Fruit fly (Drosophila melanogaster): ENCODE results near the gene orb2.

The orb2 gene

dm6 chr3L:8974478-8975477, 20.5 kb upstream of the orb2 start, which contains the start of the genes pix and Srp68 (continued):
- TF ChIP-seq crp (GFP tag; optimal IDR thresholded peaks at IDR 0.05) (peak in 1 of 2 experiments; percentile 36), CG13424 (tag; optimal IDR thresholded peaks at IDR 0.05) (peak; percentile 75), trem (tag; optimal IDR thresholded peaks at IDR 0.05) (peak; percentile 85), Lhr (GFP tag; optimal IDR thresholded peaks at IDR 0.05) (peak; percentile 43), CG7357 (GFP tag; IDR thresholded peaks at IDR 0.05) (no peak), trh (GFP tag; optimal IDR thresholded peaks at IDR 0.05) (no peak), CG34224 (GFP tag; IDR thresholded peaks at IDR 0.05; ENCODE audit: partially characterized antibody) (peak; percentile 80), Max (GFP tag; optimal IDR thresholded peaks at IDR 0.05) (peak; percentile 70), sob (GFP tag; IDR thresholded peaks at IDR 0.05) (peak; percentile 66), chif (GFP tag; optimal IDR thresholded peaks at IDR 0.05) (peak; percentile 13 to 47), MESR4 (GFP tag; optimal IDR thresholded peaks at IDR 0.05) (peak; percentile 93), Dp (GFP tag; optimal IDR thresholded peaks at IDR 0.05) (peak; percentile 23), CG1233 (GFP tag; optimal IDR thresholded peaks at IDR 0.05) (peak; percentile 65), CG18262 (tag; optimal IDR thresholded peaks at IDR 0.05) (peak; percentile 79), Mes4 (GFP tag; optimal IDR thresholded peaks at IDR 0.05) (peak; percentile 1), CG32532 (GFP tag; IDR thresholded peaks at IDR 0.05) (0 out of 2 replicates have a peak, but pooled peaks have one; percentile 29), Oaz (GFP tag; IDR thresholded peaks at IDR 0.05) (no peak), D19B (GFP tag; optimal IDR thresholded peaks at IDR 0.05) (no peak), fd96Cb (tag; optimal IDR thresholded peaks at IDR 0.05) (peak; percentile 47), CG10431 (GFP tag; optimal IDR thresholded peaks at IDR 0.05) (peak; percentile 43), CG10147 (GFP tag; optimal IDR thresholded peaks at IDR 0.05) (peak; percentile 63), dimm (GFP tag; IDR thresholded peaks at IDR 0.05) (no peak), CkIIα-i1 (GFP tag; IDR thresholded peaks at IDR 0.05) (no peak), Stat92E (GFP tag; optimal IDR thresholded peaks at IDR 0.05) (peak in 1 of 3 experiments; percentile 76), rib (GFP tag; IDR thresholded peaks at IDR 0.05) (no peak), CG42726 (GFP tag; IDR thresholded peaks at IDR 0.05; ENCODE audit: partially characterized antibody) (no peak), CG10366 (GFP tag; IDR thresholded peaks at IDR 0.05) (peak; percentile 37; the same call in 1 of the 2 replicates), CG8281 (tag; optimal IDR thresholded peaks at IDR 0.05) (no peak), ranshi (GFP tag; IDR thresholded peaks at IDR 0.05) (peak; percentile 38; the same call in 1 of the 2 replicates), lilli (GFP tag; optimal IDR thresholded peaks at IDR 0.05) (peak; percentile 75), btn (GFP tag; optimal IDR thresholded peaks at IDR 0.05) (no peak), sc (optimal IDR thresholded peaks at IDR 0.05) (no peak), sc (GFP tag; optimal IDR thresholded peaks at IDR 0.05) (no peak), CG3281 (GFP tag; optimal IDR thresholded peaks at IDR 0.05) (peak; percentile 46), CG9215 (GFP tag; IDR thresholded peaks at IDR 0.05) (peak; percentile 73; the same call in 1 of the 2 replicates), CG4854 (GFP tag; optimal IDR thresholded peaks at IDR 0.05) (peak; percentile 32), HmgZ (tag; optimal IDR thresholded peaks at IDR 0.05) (peak; percentile 43), Six4 (GFP tag; optimal IDR thresholded peaks at IDR 0.05) (peak; percentile 15), fu2 (GFP tag; optimal IDR thresholded peaks at IDR 0.05) (peak; percentile 36), CG6791 (GFP tag; IDR thresholded peaks at IDR 0.05; ENCODE audit: partially characterized antibody) (0 out of 3 replicates have a peak, but pooled peaks have one; percentile 33), CrebB (tag; optimal IDR thresholded peaks at IDR 0.05) (no peak), CG9817 (tag; optimal IDR thresholded peaks at IDR 0.05) (peak; percentile 66), CG3847 (GFP tag; IDR thresholded peaks at IDR 0.05) (peak; percentile 77), CG2678 (tag; optimal IDR thresholded peaks at IDR 0.05) (no peak), CG32772 (GFP tag; IDR thresholded peaks at IDR 0.05) (0 out of 2 replicates have a peak, but pooled peaks have one; percentile 14), Blimp-1 (GFP tag; optimal IDR thresholded peaks at IDR 0.05) (peak; percentile 76), ewg (GFP tag; optimal IDR thresholded peaks at IDR 0.05) (peak; percentile 63)

Measured in whole organism, embryonic.